Fruit fly (Drosophila melanogaster): Measurements from ENCODE around the gene toe.

toe gene

dm6 chr3L:12432392-12433012 lies at the start of gene toe:
TSS of gene toe (minus strand) at chr3L:12432668.
- TF ChIP-seq Myc (optimal IDR thresholded peaks at IDR 0.05) (no peak), ttk (optimal IDR thresholded peaks at IDR 0.05) (no peak), psq (optimal IDR thresholded peaks at IDR 0.05) (no peak), insv (optimal IDR thresholded peaks at IDR 0.05) (no peak), Sin3A (optimal IDR thresholded peaks at IDR 0.05) (no peak), h (optimal IDR thresholded peaks at IDR 0.05) (no peak)

dm6 chr3L:12482246-12482645 lies 49.8 kb upstream of the toe start, which contains the start of gene CG33725:
TSS of gene CG33725 (plus strand) at chr3L:12482609.
- TF ChIP-seq Sin3A (optimal IDR thresholded peaks at IDR 0.05): no peak
- TF ChIP-seq psq (optimal IDR thresholded peaks at IDR 0.05): no peak
- TF ChIP-seq insv (optimal IDR thresholded peaks at IDR 0.05): no peak
- TF ChIP-seq Myc (optimal IDR thresholded peaks at IDR 0.05): no peak
- TF ChIP-seq h (optimal IDR thresholded peaks at IDR 0.05): no peak
- no peak for TF ChIP-seq ttk (optimal IDR thresholded peaks at IDR 0.05)

DNA sequence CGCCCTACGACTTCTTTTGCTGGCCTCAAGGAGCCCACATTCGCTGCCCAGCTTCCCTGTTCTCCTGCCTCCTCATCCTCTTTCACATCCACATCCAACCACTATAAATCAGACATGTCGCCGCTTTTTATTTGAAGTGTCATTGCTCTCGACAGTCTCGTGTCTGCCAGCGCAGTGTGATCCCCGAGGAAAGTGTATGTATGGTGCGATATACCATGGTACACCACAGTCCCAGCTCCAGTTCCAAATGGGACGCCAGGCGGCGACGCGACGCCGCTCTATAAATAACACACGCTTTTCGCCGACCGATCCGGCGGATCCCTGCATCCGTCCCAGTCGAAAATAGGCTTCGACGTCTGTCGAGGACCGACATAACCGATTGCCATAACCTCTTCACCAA lies 45.8 kb upstream of the toe start:
- no peak for TF ChIP-seq Sin3A (optimal IDR thresholded peaks at IDR 0.05)
- no peak for TF ChIP-seq ttk (optimal IDR thresholded peaks at IDR 0.05)
- TF ChIP-seq psq (optimal IDR thresholded peaks at IDR 0.05): no peak
- TF ChIP-seq h (optimal IDR thresholded peaks at IDR 0.05): no peak
- no peak for TF ChIP-seq Myc (optimal IDR thresholded peaks at IDR 0.05)
- TF ChIP-seq insv (optimal IDR thresholded peaks at IDR 0.05): no peak

dm6 chr3L:12471471-12471978 lies 39.1 kb upstream of the toe start, which contains the start of gene CG10616:
TSS of gene CG10616 (plus strand) at chr3L:12471728.
- TF ChIP-seq insv (optimal IDR thresholded peaks at IDR 0.05) (no peak), psq (optimal IDR thresholded peaks at IDR 0.05) (no peak), ttk (optimal IDR thresholded peaks at IDR 0.05) (no peak), Myc (optimal IDR thresholded peaks at IDR 0.05) (no peak), h (optimal IDR thresholded peaks at IDR 0.05) (no peak), Sin3A (optimal IDR thresholded peaks at IDR 0.05) (no peak)

- TF ChIP-seq insv (optimal IDR thresholded peaks at IDR 0.05) (no peak), h (optimal IDR thresholded peaks at IDR 0.05) (no peak), Myc (optimal IDR thresholded peaks at IDR 0.05) (no peak), ttk (optimal IDR thresholded peaks at IDR 0.05) (no peak), psq (optimal IDR thresholded peaks at IDR 0.05) (no peak), Sin3A (optimal IDR thresholded peaks at IDR 0.05) (no peak)
These were observed 38.0 kb upstream of the toe start for dm6 chr3L:12470509-12470908.

dm6 chr3L:12469684-12470083 lies 37.2 kb upstream of the toe start, which contains the start of gene CG32102:
TSS of gene CG32102 (minus strand) at chr3L:12469784.
- TF ChIP-seq Myc (optimal IDR thresholded peaks at IDR 0.05) (no peak), ttk (optimal IDR thresholded peaks at IDR 0.05) (no peak), Sin3A (optimal IDR thresholded peaks at IDR 0.05) (no peak), psq (optimal IDR thresholded peaks at IDR 0.05) (no peak), h (optimal IDR thresholded peaks at IDR 0.05) (no peak), insv (optimal IDR thresholded peaks at IDR 0.05) (no peak)

dm6 chr3L:12468016-12468415 lies 35.5 kb upstream of the toe start, which contains the start of gene eyg:
TSS of gene eyg (minus strand) at chr3L:12468021.
- TF ChIP-seq Sin3A (optimal IDR thresholded peaks at IDR 0.05) (no peak), Myc (optimal IDR thresholded peaks at IDR 0.05) (no peak), ttk (optimal IDR thresholded peaks at IDR 0.05) (no peak), h (optimal IDR thresholded peaks at IDR 0.05) (no peak)

- TF ChIP-seq ttk (optimal IDR thresholded peaks at IDR 0.05) (no peak), insv (optimal IDR thresholded peaks at IDR 0.05) (no peak), h (optimal IDR thresholded peaks at IDR 0.05) (no peak), psq (optimal IDR thresholded peaks at IDR 0.05) (no peak), Myc (optimal IDR thresholded peaks at IDR 0.05) (no peak), Sin3A (optimal IDR thresholded peaks at IDR 0.05) (no peak)
These were observed 32.8 kb upstream of the toe start for dm6 chr3L:12465229-12465628.

- TF ChIP-seq Sin3A (optimal IDR thresholded peaks at IDR 0.05) (no peak), psq (optimal IDR thresholded peaks at IDR 0.05) (no peak), h (optimal IDR thresholded peaks at IDR 0.05) (no peak), insv (optimal IDR thresholded peaks at IDR 0.05) (no peak), Myc (optimal IDR thresholded peaks at IDR 0.05) (no peak)
These were observed 31.1 kb upstream of the toe start for dm6 chr3L:12463580-12463979.

dm6 chr3L:12461953-12462352 lies 29.5 kb upstream of the toe start:
- TF ChIP-seq psq (optimal IDR thresholded peaks at IDR 0.05): no peak
- no peak for TF ChIP-seq Myc (optimal IDR thresholded peaks at IDR 0.05)
- TF ChIP-seq h (optimal IDR thresholded peaks at IDR 0.05): no peak
- no peak for TF ChIP-seq ttk (optimal IDR thresholded peaks at IDR 0.05)
- TF ChIP-seq insv (optimal IDR thresholded peaks at IDR 0.05): no peak
- no peak for TF ChIP-seq Sin3A (optimal IDR thresholded peaks at IDR 0.05)

DNA sequence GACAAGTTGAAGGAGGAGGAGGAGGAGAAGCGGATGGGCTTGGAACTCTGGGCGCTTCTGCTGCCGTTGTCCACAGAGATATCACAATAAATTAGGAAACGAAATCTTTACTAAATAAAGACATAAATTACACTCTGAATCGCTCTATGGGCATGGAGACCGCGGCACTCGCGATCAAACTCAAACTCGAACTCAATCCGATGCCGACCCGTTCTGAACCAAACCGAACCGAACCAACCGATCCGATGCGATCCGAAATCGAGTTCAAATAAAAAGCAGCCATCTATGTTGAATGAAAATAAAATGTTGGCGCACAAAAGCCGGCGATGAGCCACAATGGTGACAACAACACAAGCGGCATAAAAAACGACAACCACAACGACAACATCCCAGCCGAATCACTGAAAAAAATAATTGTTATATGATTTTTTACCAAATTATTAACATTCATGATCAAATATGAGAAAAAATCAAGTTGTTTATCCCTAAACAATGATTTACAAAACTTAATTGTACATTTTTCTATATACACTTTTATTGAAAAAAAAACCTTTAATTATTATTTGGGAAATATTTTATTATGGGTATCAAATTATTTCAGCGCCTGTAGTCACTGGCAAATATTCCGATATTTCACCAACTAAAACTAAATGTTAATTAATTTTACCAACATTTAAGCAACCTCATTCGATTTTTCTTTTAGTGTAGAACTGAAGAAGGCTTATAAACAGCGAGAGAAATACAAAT lies 24.6 kb upstream of the toe start:
- TF ChIP-seq psq (optimal IDR thresholded peaks at IDR 0.05) (no peak), Myc (optimal IDR thresholded peaks at IDR 0.05) (no peak), ttk (optimal IDR thresholded peaks at IDR 0.05) (no peak), insv (optimal IDR thresholded peaks at IDR 0.05) (no peak)

DNA sequence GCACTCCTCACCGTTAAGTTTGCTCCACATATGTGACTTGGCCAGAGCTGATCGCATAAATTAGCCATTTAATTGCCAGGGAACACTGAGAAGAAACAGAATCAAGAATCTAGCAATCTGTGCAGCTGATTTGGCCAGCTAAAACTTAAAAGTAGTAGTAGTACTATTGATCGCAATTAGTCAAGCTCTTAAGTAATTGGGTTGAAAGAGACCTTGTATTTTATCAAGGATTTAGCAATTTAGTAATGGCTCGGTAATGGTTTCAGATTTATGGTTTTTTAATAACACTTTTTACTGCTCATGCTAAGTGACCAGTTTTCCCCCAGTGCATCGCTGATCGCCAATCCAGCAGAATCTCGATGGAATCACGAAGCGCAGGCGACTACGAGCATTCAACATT lies 22.6 kb upstream of the toe start:
- no peak for TF ChIP-seq Sin3A (optimal IDR thresholded peaks at IDR 0.05)
- no peak for TF ChIP-seq Myc (optimal IDR thresholded peaks at IDR 0.05)
- no peak for TF ChIP-seq ttk (optimal IDR thresholded peaks at IDR 0.05)
- no peak for TF ChIP-seq h (optimal IDR thresholded peaks at IDR 0.05)
- no peak for TF ChIP-seq psq (optimal IDR thresholded peaks at IDR 0.05)
- no peak for TF ChIP-seq insv (optimal IDR thresholded peaks at IDR 0.05)
